Worm (Caenorhabditis elegans) whole organism, mixed stage, embryonic: ENCODE measurements around the gene zip-2.

Source experiments
- lin-13 ChIP-seq: fragments of 150-350 bp; optimal IDR thresholded peaks from 2 replicates; lab custom pipeline; 2014; ENCODE audit warnings: missing biosample characterization, missing genetic modification characterization
- sem-2 ChIP-seq: fragments of 200-800 bp; sonication (Bioruptor generic); optimal IDR thresholded peaks from 2 replicates; lab custom pipeline; 2018; ENCODE audit warnings: mild to moderate bottlenecking, missing genetic modification characterization, missing compliant biosample characterization

- no peak for TF ChIP-seq sem-2 (GFP tag; lab: Kevin White, UChicago)
- no peak for TF ChIP-seq lin-13 (tag; lab: Kevin White, UChicago)
These were observed 50.8 kb downstream of the zip-2 start for ce11 chrIII:883595-883994.
